Worm (Caenorhabditis elegans): ENCODE data around the gene C32B5.15.
"Not testable (repeated sequence)": the region's sequence is repeated elsewhere in the genome, so short reads cannot be mapped to it uniquely, and the experiment has no call there.

DNA sequence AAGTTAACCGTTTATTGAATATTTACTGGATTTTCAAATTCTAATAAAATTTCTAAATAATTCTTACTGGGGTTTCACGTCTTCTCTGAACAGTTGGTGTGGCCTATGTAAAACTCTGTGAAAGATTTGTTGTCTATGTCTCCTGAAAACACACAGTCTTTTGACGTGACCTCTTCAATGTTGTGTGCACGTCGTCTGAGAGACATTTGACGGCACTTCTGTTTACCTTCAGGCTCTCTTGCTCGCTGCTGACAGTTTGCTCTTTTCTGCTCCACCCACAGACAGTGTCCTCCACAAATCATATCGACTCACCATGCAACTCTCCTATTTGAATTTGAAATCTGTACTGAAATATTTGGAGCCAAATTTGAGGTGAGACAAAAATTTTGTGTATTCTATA, 41.9 kb downstream of the C32B5.15 start, which contains the start of gene fbxc-34:
- TF ChIP-seq dao-5, him-1 (tag; optimal IDR thresholded peaks at IDR 0.05): not testable (repeated sequence)

Data from whole organism, L4/young adult.